Worm (Caenorhabditis elegans) whole organism, early embryonic: ENCODE data around the gene M01E10.3.

ENCODE experiments used
- B0310.2 ChIP-seq: sonication (generic microtip); optimal IDR thresholded peaks from 2 replicates; lab custom pipeline; 2016; ENCODE audit warnings: mild to moderate bottlenecking, missing genetic modification characterization, missing compliant biosample characterization
- ama-1 ChIP-seq: fragments of 150-350 bp; optimal IDR thresholded peaks from 2 replicates; lab custom pipeline; 2014
- ceh-13 ChIP-seq: fragments of 200-800 bp; sonication (Bioruptor generic); optimal IDR thresholded peaks from 2 replicates; lab custom pipeline; 2018; ENCODE audit warnings: mild to moderate bottlenecking, missing genetic modification characterization, missing compliant biosample characterization
- ceh-36 ChIP-seq: sonication (generic microtip); optimal IDR thresholded peaks from 2 replicates; lab custom pipeline; 2016; ENCODE audit warnings: missing genetic modification characterization, inconsistent platforms, missing compliant biosample characterization
- flt-1 ChIP-seq: fragments of 200-800 bp; sonication (Bioruptor generic); IDR thresholded peaks from 2 replicates; pipeline ENCODE4 v1.3.6; 2022; ENCODE audit warnings: missing genetic modification characterization, missing compliant biosample characterization
- hmbx-1 ChIP-seq: sonication (generic microtip); optimal IDR thresholded peaks from 2 replicates; lab custom pipeline; 2016; ENCODE audit warnings: mild to moderate bottlenecking, missing genetic modification characterization, missing compliant biosample characterization
- pes-1 ChIP-seq: fragments of 200-800 bp; sonication (Bioruptor generic); IDR thresholded peaks from 2 replicates; pipeline ENCODE4 v1.3.6; 2022; ENCODE audit warnings: missing genetic modification reagents, missing genetic modification characterization, missing compliant biosample characterization
- scrt-1 ChIP-seq: fragments of 200-800 bp; sonication (Bioruptor generic); IDR thresholded peaks from 2 replicates; pipeline ENCODE4 v1.3.6; 2022; ENCODE audit warnings: missing genetic modification characterization, missing compliant biosample characterization
- tbx-11 ChIP-seq: fragments of 200-800 bp; sonication (Bioruptor generic); IDR thresholded peaks from 2 replicates; pipeline ENCODE4 v1.3.6; 2022; ENCODE audit warnings: missing genetic modification characterization, missing compliant biosample characterization
- tbx-37 ChIP-seq: fragments of 200-800 bp; sonication (Bioruptor generic); conservative IDR thresholded peaks from 2 replicates; pipeline ENCODE4 v1.3.6; 2022; ENCODE audit warnings: missing genetic modification reagents, missing genetic modification characterization, missing compliant biosample characterization

ce11 chrIII:2015494-2015893 lies 38.5 kb downstream of the M01E10.3 start:
- TF ChIP-seq ama-1 = no peak
- no peak for TF ChIP-seq scrt-1 (GFP tag; lab: Robert Waterston, UW)
- no peak for TF ChIP-seq flt-1 (GFP tag; lab: Robert Waterston, UW)
- TF ChIP-seq ceh-36 = no peak
- TF ChIP-seq hmbx-1 (tag; lab: Kevin White, UChicago) = no peak
- no peak for TF ChIP-seq pes-1 (GFP tag; lab: Robert Waterston, UW)
- TF ChIP-seq ceh-13 = no peak
- no peak for TF ChIP-seq tbx-11 (GFP tag; lab: Robert Waterston, UW)
- TF ChIP-seq B0310.2 (tag; lab: Kevin White, UChicago) = no peak
- TF ChIP-seq tbx-37 (GFP tag; lab: Robert Waterston, UW) = no peak
